Worm (Caenorhabditis elegans) whole organism, L4 larva: ENCODE data around the gene srlf-5.

Source experiments
- D1046.2 ChIP-seq: fragments of 200-800 bp; sonication (Bioruptor generic); IDR thresholded peaks from 2 replicates; pipeline ENCODE4 v1.3.6; 2022; ENCODE audit warnings: missing genetic modification characterization, missing compliant biosample characterization
- F10B5.3 ChIP-seq: sonication (generic microtip); optimal IDR thresholded peaks from 2 replicates; lab custom pipeline; 2016; ENCODE audit warnings: mild to moderate bottlenecking, missing genetic modification characterization, missing compliant biosample characterization
- F37D6.2 ChIP-seq: sonication (generic microtip); optimal IDR thresholded peaks from 2 replicates; lab custom pipeline; 2016; ENCODE audit warnings: mild to moderate bottlenecking, missing genetic modification characterization, missing compliant biosample characterization
- T26A8.4 ChIP-seq: fragments of 200-800 bp; sonication (Bioruptor generic); IDR thresholded peaks from 2 replicates; pipeline ENCODE4 v1.3.6; 2022; ENCODE audit warnings: missing genetic modification characterization, missing compliant biosample characterization
- Y48G9A.11 ChIP-seq: fragments of 200-800 bp; sonication (Bioruptor generic); IDR thresholded peaks from 2 replicates; pipeline ENCODE4 v1.3.6; 2022; ENCODE audit warnings: missing genetic modification reagents, missing genetic modification characterization, missing compliant biosample characterization
- Y75B8A.6 ChIP-seq: fragments of 200-800 bp; sonication (Bioruptor generic); IDR thresholded peaks from 2 replicates; pipeline ENCODE4 v1.3.6; 2022; ENCODE audit warnings: missing genetic modification reagents, missing genetic modification characterization, missing compliant biosample characterization
- ceh-28 ChIP-seq: fragments of 150-350 bp; optimal IDR thresholded peaks from 2 replicates; lab custom pipeline; 2014; ENCODE audit warnings: missing biosample characterization, missing genetic modification reagents, missing genetic modification characterization
- cey-2 ChIP-seq: sonication (generic microtip); optimal IDR thresholded peaks from 3 replicates; lab custom pipeline; 2017; ENCODE audit warnings: missing genetic modification characterization, mild to moderate bottlenecking, missing compliant biosample characterization, antibody characterized with exemption, borderline replicate concordance; ENCODE audit not compliant: insufficient read depth
- daf-16 ChIP-seq, 3 experiments: sonication (generic microtip); optimal IDR thresholded peaks; 2 replicates each; lab custom pipeline; 2016 to 2017; ENCODE audit warnings: missing genetic modification characterization in 3 of 3, missing genetic modification reagents in 3 of 3, mild to moderate bottlenecking in 2 of 3, missing compliant biosample characterization in 2 of 3, missing biosample characterization in 1 of 3, moderate library complexity in 1 of 3
- daf-8 ChIP-seq: fragments of 200-800 bp; sonication (Bioruptor generic); IDR thresholded peaks from 2 replicates; pipeline ENCODE4 v1.3.6; 2022; ENCODE audit warnings: missing genetic modification characterization, missing compliant biosample characterization
- dmd-6 ChIP-seq: fragments of 200-800 bp; sonication (Bioruptor generic); IDR thresholded peaks from 2 replicates; pipeline ENCODE4 v1.3.6; 2022; ENCODE audit warnings: missing genetic modification reagents, missing genetic modification characterization, missing compliant biosample characterization
- dve-1 ChIP-seq: sonication (generic microtip); optimal IDR thresholded peaks from 2 replicates; lab custom pipeline; 2017; ENCODE audit warnings: antibody characterized with exemption, mild to moderate bottlenecking, missing genetic modification characterization, missing compliant biosample characterization; ENCODE audit not compliant: insufficient read depth
- egl-27 ChIP-seq: sonication (generic microtip); optimal IDR thresholded peaks from 3 replicates; lab custom pipeline; 2017; ENCODE audit warnings: missing biosample characterization, missing genetic modification reagents, missing genetic modification characterization
- egl-43 ChIP-seq: fragments of 200-800 bp; sonication (Bioruptor generic); IDR thresholded peaks from 2 replicates; pipeline ENCODE4 v1.3.6; 2022; ENCODE audit warnings: missing genetic modification reagents, missing genetic modification characterization, missing compliant biosample characterization
- fos-1 ChIP-seq: fragments of 150-350 bp; optimal IDR thresholded peaks from 2 replicates; lab custom pipeline; 2014; ENCODE audit warnings: missing biosample characterization, missing genetic modification characterization
- hlh-11 ChIP-seq: fragments of 200-800 bp; sonication (Bioruptor generic); optimal IDR thresholded peaks from 2 replicates; lab custom pipeline; 2018; ENCODE audit warnings: mild to moderate bottlenecking, missing genetic modification characterization, missing compliant biosample characterization
- hlh-30 ChIP-seq: sonication (generic microtip); optimal IDR thresholded peaks from 2 replicates; lab custom pipeline; 2017; ENCODE audit warnings: antibody characterized with exemption, mild to moderate bottlenecking, missing genetic modification characterization, missing compliant biosample characterization; ENCODE audit not compliant: insufficient read depth
- madf-5 ChIP-seq, 2 experiments: fragments of 200-800 bp; sonication (Bioruptor generic); IDR thresholded peaks; 2 replicates each; pipeline ENCODE4 v1.3.6; 2022; ENCODE audit warnings: missing compliant biosample characterization in 2 of 2, missing genetic modification characterization in 2 of 2
- mdl-1 ChIP-seq, 2 experiments: fragments of 150-350 bp in 1 of 2; sonication (generic microtip) in 1 of 2; optimal IDR thresholded peaks; 2 replicates each; lab custom pipeline; 2014 to 2017; ENCODE audit warnings: missing biosample characterization in 2 of 2, missing genetic modification characterization in 2 of 2
- mxl-2 ChIP-seq: fragments of 200-800 bp; sonication (Bioruptor generic); conservative IDR thresholded peaks from 2 replicates; pipeline ENCODE4 v1.3.6; 2022; ENCODE audit warnings: missing genetic modification reagents, missing genetic modification characterization, missing compliant biosample characterization
- mxl-3 ChIP-seq: fragments of 200-800 bp; sonication (Bioruptor generic); optimal IDR thresholded peaks from 2 replicates; lab custom pipeline; 2018; ENCODE audit warnings: mild to moderate bottlenecking, missing genetic modification characterization, missing compliant biosample characterization
- nhr-111 ChIP-seq: fragments of 200-800 bp; sonication (Bioruptor generic); optimal IDR thresholded peaks from 2 replicates; lab custom pipeline; 2018; ENCODE audit warnings: mild to moderate bottlenecking, missing genetic modification characterization, missing compliant biosample characterization
- nhr-28 ChIP-seq: fragments of 150-350 bp; optimal IDR thresholded peaks from 2 replicates; lab custom pipeline; 2014; ENCODE audit warnings: missing biosample characterization, missing genetic modification characterization
- nhr-42 ChIP-seq: fragments of 200-800 bp; sonication (Bioruptor generic); IDR thresholded peaks from 2 replicates; pipeline ENCODE4 v1.3.6; 2022; ENCODE audit warnings: missing genetic modification characterization, missing compliant biosample characterization
- nhr-77 ChIP-seq: fragments of 150-350 bp; optimal IDR thresholded peaks from 2 replicates; lab custom pipeline; 2014; ENCODE audit warnings: missing biosample characterization, missing genetic modification characterization
- pqm-1 ChIP-seq: sonication (generic microtip); optimal IDR thresholded peaks from 2 replicates; lab custom pipeline; 2017; ENCODE audit warnings: missing biosample characterization, missing genetic modification characterization
- spr-3 ChIP-seq: fragments of 200-800 bp; sonication (Bioruptor generic); optimal IDR thresholded peaks from 2 replicates; lab custom pipeline; 2018; ENCODE audit warnings: mild to moderate bottlenecking, missing genetic modification characterization, missing compliant biosample characterization
- unc-130 ChIP-seq: sonication (generic microtip); optimal IDR thresholded peaks from 2 replicates; lab custom pipeline; 2016; ENCODE audit warnings: missing genetic modification reagents, missing genetic modification characterization, missing compliant biosample characterization
- zag-1 ChIP-seq: fragments of 150-350 bp; optimal IDR thresholded peaks from 2 replicates; lab custom pipeline; 2014; ENCODE audit warnings: missing biosample characterization, missing genetic modification characterization

Gene srlf-5

ce11 chrIV:12909871-12910270 is 16.7 kb downstream of the srlf-5 start, which contains the start of gene K08D8.4:
K08D8.4 (minus strand) TSS chrIV:12909998.
- TF ChIP-seq fos-1 (tag; lab: Kevin White, UChicago) (no peak), Y48G9A.11 (GFP tag; lab: Robert Waterston, UW) (no peak), daf-16 (GFP tag; optimal IDR thresholded peaks at IDR 0.05; lab: Kevin White, UChicago) (no peak), daf-16 (tag; optimal IDR thresholded peaks at IDR 0.05; lab: Kevin White, UChicago) (peak; percentile 16), spr-3 (no peak), F10B5.3 (tag; lab: Kevin White, UChicago) (no peak), nhr-111 (GFP tag; lab: Kevin White, UChicago) (no peak), nhr-42 (no peak), egl-27 (tag; lab: Kevin White, UChicago) (no peak), daf-8 (no peak), mxl-3 (GFP tag; lab: Kevin White, UChicago) (no peak), unc-130 (GFP tag; lab: Kevin White, UChicago) (no peak), dmd-6 (GFP tag; lab: Robert Waterston, UW) (peak; percentile 78), hlh-11 (tag; lab: Kevin White, UChicago) (peak; percentile 22), ceh-28 (tag; lab: Kevin White, UChicago) (no peak), egl-43 (GFP tag; lab: Robert Waterston, UW) (no peak), pqm-1 (peak; percentile 70), zag-1 (no peak), nhr-28 (tag; lab: Kevin White, UChicago) (peak; percentile 32), dve-1 (tag; lab: Kevin White, UChicago) (peak; percentile 15)

ce11 chrIV:12906529-12906928 is 20.0 kb downstream of the srlf-5 start, which contains the start of gene K08D8.3:
K08D8.3 (minus strand) TSS chrIV:12906659.
- TF ChIP-seq nhr-28 (tag; lab: Kevin White, UChicago) (peak; percentile 63), hlh-11 (tag; lab: Kevin White, UChicago) (peak; percentile 41), madf-5 (GFP tag; IDR thresholded peaks at IDR 0.05; lab: Robert Waterston, UW) (no peak), dve-1 (tag; lab: Kevin White, UChicago) (peak; percentile 50), dmd-6 (GFP tag; lab: Robert Waterston, UW) (peak; percentile 82), spr-3 (no peak), pqm-1 (peak; percentile 92), daf-16 (GFP tag; optimal IDR thresholded peaks at IDR 0.05; lab: Kevin White, UChicago) (no peak), daf-16 (tag; optimal IDR thresholded peaks at IDR 0.05; lab: Kevin White, UChicago) (peak; percentile 78), hlh-30 (peak; percentile 34), nhr-77 (tag; lab: Kevin White, UChicago) (peak; percentile 36)
- TF ChIP-seq, all 104 proteins: peak for 8

DNA sequence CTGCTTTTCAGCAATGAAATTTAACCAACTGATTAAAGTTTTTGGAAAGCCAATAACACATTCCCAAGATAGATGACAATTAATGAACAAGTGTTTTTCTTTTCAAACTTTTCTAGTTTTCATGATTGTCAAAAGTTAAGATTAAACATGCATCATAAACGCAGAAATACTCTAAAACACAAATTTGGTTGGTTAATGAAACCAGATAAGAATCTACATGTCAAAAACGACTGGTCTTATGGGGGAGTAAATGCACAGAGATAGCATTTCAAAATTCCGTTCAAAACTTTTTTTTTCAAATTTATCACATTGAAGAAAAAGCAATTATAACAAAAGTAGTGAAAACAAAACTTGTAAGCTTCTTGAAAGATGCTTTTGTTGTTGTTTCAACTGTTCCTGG is 22.9 kb downstream of the srlf-5 start:
- TF ChIP-seq dve-1 (tag; lab: Kevin White, UChicago) (peak; percentile 44), daf-16 (GFP tag; optimal IDR thresholded peaks at IDR 0.05; lab: Kevin White, UChicago) (no peak), daf-16 (tag; optimal IDR thresholded peaks at IDR 0.05; lab: Kevin White, UChicago) (peak; percentile 25), T26A8.4 (no peak), pqm-1 (peak; percentile 71), dmd-6 (GFP tag; lab: Robert Waterston, UW) (peak; percentile 12; the same call in 1 of the 2 replicates), nhr-28 (tag; lab: Kevin White, UChicago) (peak; percentile 38), Y75B8A.6 (GFP tag; lab: Robert Waterston, UW) (no peak)

DNA sequence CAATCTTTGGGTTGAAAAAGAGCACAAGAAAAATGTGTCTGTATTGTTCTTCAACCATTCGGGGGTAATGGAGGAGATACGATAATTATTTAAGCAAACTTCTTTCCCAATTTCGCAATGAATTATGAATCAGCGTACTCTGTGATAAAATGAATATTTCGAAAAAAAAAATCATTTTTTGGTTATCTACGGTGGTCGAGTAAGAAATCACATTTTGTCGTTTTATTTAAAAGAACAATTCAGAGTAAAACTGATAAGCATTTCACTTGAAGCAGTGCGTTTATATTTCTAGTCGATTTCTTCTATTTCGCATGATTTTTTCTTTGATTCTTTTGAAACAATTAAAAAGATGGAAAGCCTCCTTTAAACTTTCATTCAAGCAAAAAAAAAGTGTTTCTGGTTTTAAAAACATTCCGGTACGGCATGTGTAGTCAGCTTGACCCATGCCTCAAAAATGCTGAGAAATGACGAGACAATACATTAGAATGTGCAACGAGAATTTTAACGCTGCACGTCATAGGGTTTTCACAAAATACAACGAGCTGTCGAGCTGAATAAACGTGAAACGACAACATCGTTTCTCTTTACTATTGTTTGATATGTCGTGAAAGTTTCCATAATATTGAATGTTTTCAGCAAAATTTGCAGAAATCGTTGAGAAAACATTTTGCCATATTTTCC is 24.0 kb downstream of the srlf-5 start, which contains the start of gene K08D8.2:
Gene K08D8.2, plus strand, starts transcription at position 631 of the 681 bp plus-strand sequence.
- TF ChIP-seq D1046.2 (GFP tag; lab: Robert Waterston, UW) (no peak), dmd-6 (GFP tag; lab: Robert Waterston, UW) (peak; percentile 35; the same call in 1 of the 2 replicates), pqm-1 (peak; percentile 10), F37D6.2 (tag; lab: Kevin White, UChicago) (no peak)

DNA sequence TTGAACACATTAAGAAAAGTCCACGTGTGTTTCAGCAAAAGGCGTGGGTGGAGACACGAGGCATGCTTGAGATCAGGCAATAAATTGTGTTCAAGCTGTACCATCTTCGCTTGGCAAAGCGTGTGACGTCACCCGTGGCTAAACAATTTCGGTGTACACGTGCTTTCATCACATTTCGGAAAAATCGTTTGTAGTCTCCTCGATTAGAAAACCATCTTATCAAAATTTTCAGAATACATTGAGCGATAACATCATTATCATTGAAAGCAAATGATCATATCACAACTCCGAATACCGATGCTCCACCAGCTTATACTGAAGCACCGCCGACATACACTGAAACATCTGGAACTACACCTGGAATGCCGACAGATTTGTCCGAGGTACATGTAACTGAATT is 24.9 kb downstream of the srlf-5 start:
- TF ChIP-seq mxl-2, result no peak
- peak; percentile 19 for TF ChIP-seq hlh-30
- TF ChIP-seq T26A8.4, result no peak
- peak; percentile 18 for TF ChIP-seq pqm-1
- TF ChIP-seq mdl-1 (tag; optimal IDR thresholded peaks at IDR 0.05; lab: Kevin White, UChicago), result peak in 1 of 2 experiments; percentile 16
- TF ChIP-seq dmd-6 (GFP tag; lab: Robert Waterston, UW), result peak; percentile 81
- peak; percentile 67 for TF ChIP-seq nhr-28 (tag; lab: Kevin White, UChicago)
- TF ChIP-seq daf-8, result no peak
- TF ChIP-seq nhr-77 (tag; lab: Kevin White, UChicago), result peak; percentile 33
- peak; percentile 20 for TF ChIP-seq hlh-11 (tag; lab: Kevin White, UChicago)
- no peak for TF ChIP-seq daf-16 (GFP tag; optimal IDR thresholded peaks at IDR 0.05; lab: Kevin White, UChicago)
- TF ChIP-seq daf-16 (tag; optimal IDR thresholded peaks at IDR 0.05; lab: Kevin White, UChicago), result peak; percentile 30
- peak; percentile 19 for TF ChIP-seq mxl-3 (GFP tag; lab: Kevin White, UChicago)
- TF ChIP-seq cey-2 (tag; lab: Kevin White, UChicago), result no peak
- TF ChIP-seq dve-1 (tag; lab: Kevin White, UChicago), result peak; percentile 3
